Worm (Caenorhabditis elegans): ENCODE measurements around the gene mtch-1.

Gene mtch-1

DNA sequence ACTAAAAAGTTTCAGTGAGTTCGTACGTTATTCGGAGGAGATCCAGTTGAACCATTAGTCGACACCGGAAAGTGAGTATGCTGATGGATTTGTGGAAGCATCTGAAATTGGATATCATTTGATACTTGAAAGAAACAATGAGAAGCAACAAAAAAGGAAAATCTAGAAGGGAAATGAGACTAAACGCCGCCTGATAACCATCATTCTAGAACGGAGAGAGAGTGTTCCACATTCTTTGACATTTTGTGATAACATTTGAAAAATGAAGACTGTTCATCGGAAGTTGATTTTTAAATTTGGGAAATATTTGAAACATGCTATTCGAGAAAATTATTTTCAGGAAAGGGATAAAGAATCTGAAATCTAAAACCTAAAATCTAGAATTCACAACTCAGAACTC lies 42.7 kb downstream of the mtch-1 start, which contains the start of gene npax-1:
npax-1 (minus strand) TSS at position 101 of the 400 bp plus-strand sequence.
- TF ChIP-seq egl-5 (tag; optimal IDR thresholded peaks at IDR 0.05) (no peak), aly-2 (tag; optimal IDR thresholded peaks at IDR 0.05) (no peak), nhr-76 (tag; optimal IDR thresholded peaks at IDR 0.05) (no peak), ceh-82 (tag; optimal IDR thresholded peaks at IDR 0.05) (no peak), ceh-16 (tag; optimal IDR thresholded peaks at IDR 0.05) (no peak), R02D3.7 (tag; optimal IDR thresholded peaks at IDR 0.05) (no peak), fkh-2 (tag; optimal IDR thresholded peaks at IDR 0.05) (no peak), ceh-28 (tag; optimal IDR thresholded peaks at IDR 0.05) (no peak), fos-1 (tag; optimal IDR thresholded peaks at IDR 0.05) (no peak), ztf-4 (tag; optimal IDR thresholded peaks at IDR 0.05) (no peak)

ce11 chrII:7326997-7327396 lies 47.0 kb downstream of the mtch-1 start:
- TF ChIP-seq ceh-82 (tag; optimal IDR thresholded peaks at IDR 0.05) (no peak), lin-15B (tag; optimal IDR thresholded peaks at IDR 0.05) (peak; percentile 21), nfya-1 (tag; optimal IDR thresholded peaks at IDR 0.05; ENCODE audit: insufficient read depth) (peak; percentile 78), egl-5 (tag; optimal IDR thresholded peaks at IDR 0.05) (peak; percentile 24), nhr-11 (tag; optimal IDR thresholded peaks at IDR 0.05) (peak; percentile 7), jun-1 (tag; optimal IDR thresholded peaks at IDR 0.05) (no peak), mdl-1 (tag; optimal IDR thresholded peaks at IDR 0.05) (peak; percentile 22), lin-39 (tag; optimal IDR thresholded peaks at IDR 0.05) (peak; percentile 77), elt-2 (tag; optimal IDR thresholded peaks at IDR 0.05) (no peak), lsy-12 (tag; optimal IDR thresholded peaks at IDR 0.05) (peak; percentile 18), unc-62 (GFP tag; optimal IDR thresholded peaks at IDR 0.05) (no peak), mml-1 (tag; optimal IDR thresholded peaks at IDR 0.05) (no peak), tbx-2 (tag; optimal IDR thresholded peaks at IDR 0.05) (peak; percentile 39), ceh-28 (tag; optimal IDR thresholded peaks at IDR 0.05) (no peak), snpc-4 (tag; optimal IDR thresholded peaks at IDR 0.05) (peak; percentile 16), ztf-11 (tag; optimal IDR thresholded peaks at IDR 0.05) (no peak), fkh-10 (GFP tag; optimal IDR thresholded peaks at IDR 0.05) (peak; percentile 72), hmg-11 (tag; optimal IDR thresholded peaks at IDR 0.05) (peak; percentile 30)

DNA sequence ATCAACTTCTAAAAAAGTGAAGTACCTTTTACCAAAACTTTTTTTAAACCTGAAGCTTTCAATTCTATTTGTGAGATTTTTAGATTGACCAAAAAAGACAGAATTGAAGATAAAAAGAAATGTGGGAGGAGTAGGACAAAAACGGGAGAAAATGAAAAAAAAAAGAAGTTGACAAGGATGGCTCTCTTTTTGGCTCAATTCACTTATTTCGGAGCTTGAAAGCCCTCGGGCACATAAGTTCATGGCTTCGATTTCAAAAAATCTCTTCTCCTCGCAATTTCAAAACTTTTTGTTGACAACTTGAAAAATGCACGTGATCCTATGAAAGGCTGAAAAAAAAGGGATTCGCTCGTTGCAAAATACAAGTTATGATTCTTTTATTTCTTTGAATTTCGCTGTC lies 47.8 kb downstream of the mtch-1 start:
- TF ChIP-seq ztf-4 (tag; optimal IDR thresholded peaks at IDR 0.05) (no peak), lin-39 (tag; optimal IDR thresholded peaks at IDR 0.05) (no peak), elt-1 (tag; optimal IDR thresholded peaks at IDR 0.05) (no peak), fkh-10 (GFP tag; optimal IDR thresholded peaks at IDR 0.05) (peak; percentile 60)

ce11 chrII:7325063-7325480 lies 48.9 kb downstream of the mtch-1 start:
- TF ChIP-seq nfya-1 (tag; optimal IDR thresholded peaks at IDR 0.05; ENCODE audit: insufficient read depth) (peak; percentile 37), ceh-16 (tag; optimal IDR thresholded peaks at IDR 0.05) (no peak), sea-2 (GFP tag; optimal IDR thresholded peaks at IDR 0.05) (no peak), mml-1 (tag; optimal IDR thresholded peaks at IDR 0.05) (no peak), nhr-43 (tag; optimal IDR thresholded peaks at IDR 0.05; ENCODE audit: poor library complexity, severe bottlenecking) (no peak), tbx-2 (tag; optimal IDR thresholded peaks at IDR 0.05) (no peak), daf-12 (tag; optimal IDR thresholded peaks at IDR 0.05) (no peak), fos-1 (tag; optimal IDR thresholded peaks at IDR 0.05) (no peak), elt-3 (tag; optimal IDR thresholded peaks at IDR 0.05) (no peak), ztf-4 (tag; optimal IDR thresholded peaks at IDR 0.05) (no peak), ceh-28 (tag; optimal IDR thresholded peaks at IDR 0.05) (no peak), hmg-11 (tag; optimal IDR thresholded peaks at IDR 0.05) (no peak), eor-1 (tag; optimal IDR thresholded peaks at IDR 0.05) (no peak), lin-39 (tag; optimal IDR thresholded peaks at IDR 0.05) (peak; percentile 37), ceh-82 (tag; optimal IDR thresholded peaks at IDR 0.05) (no peak), fkh-2 (tag; optimal IDR thresholded peaks at IDR 0.05) (no peak), nhr-11 (tag; optimal IDR thresholded peaks at IDR 0.05) (no peak), fkh-10 (GFP tag; optimal IDR thresholded peaks at IDR 0.05) (peak; percentile 67), elt-2 (tag; optimal IDR thresholded peaks at IDR 0.05) (no peak), lin-15B (tag; optimal IDR thresholded peaks at IDR 0.05) (no peak)

ce11 chrII:7323925-7324324 lies 50.0 kb downstream of the mtch-1 start, which contains the start of gene F21D12.3:
Gene F21D12.3, minus strand, starts transcription at chrII:7324025.
- TF ChIP-seq ceh-9 (tag; optimal IDR thresholded peaks at IDR 0.05) (no peak), ama-1 (optimal IDR thresholded peaks at IDR 0.05) (peak; percentile 8), ceh-28 (tag; optimal IDR thresholded peaks at IDR 0.05) (no peak), egl-5 (tag; optimal IDR thresholded peaks at IDR 0.05) (no peak), aly-2 (tag; optimal IDR thresholded peaks at IDR 0.05) (no peak), unc-39 (tag; optimal IDR thresholded peaks at IDR 0.05) (no peak), ztf-4 (tag; optimal IDR thresholded peaks at IDR 0.05) (no peak), zag-1 (tag; optimal IDR thresholded peaks at IDR 0.05) (no peak)
